Worm (Caenorhabditis elegans) whole organism, late embryonic: ENCODE data around the gene F09G2.2.

Experiments
- C08G9.2 ChIP-seq: sonication (generic microtip); optimal IDR thresholded peaks from 2 replicates; lab custom pipeline; 2016; ENCODE audit warnings: mild to moderate bottlenecking, missing genetic modification characterization, moderate library complexity, missing compliant biosample characterization
- F13H6.1 ChIP-seq: sonication (generic microtip); optimal IDR thresholded peaks from 2 replicates; lab custom pipeline; 2016; ENCODE audit warnings: missing genetic modification characterization, missing compliant biosample characterization
- K02D7.2 ChIP-seq: sonication (generic microtip); optimal IDR thresholded peaks from 2 replicates; lab custom pipeline; 2017; ENCODE audit warnings: mild to moderate bottlenecking, missing genetic modification characterization, missing compliant biosample characterization
- T23F11.4 ChIP-seq: fragments of 200-800 bp; sonication (Bioruptor generic); optimal IDR thresholded peaks from 2 replicates; lab custom pipeline; 2018; ENCODE audit warnings: mild to moderate bottlenecking, missing genetic modification characterization, missing compliant biosample characterization
- ceh-14 ChIP-seq: sonication (generic microtip); optimal IDR thresholded peaks from 2 replicates; lab custom pipeline; 2016; ENCODE audit warnings: missing genotype, missing genetic modification characterization, missing compliant biosample characterization
- ceh-18 ChIP-seq: sonication (generic microtip); optimal IDR thresholded peaks from 2 replicates; lab custom pipeline; 2016; ENCODE audit warnings: missing genetic modification characterization, missing compliant biosample characterization
- ceh-2 ChIP-seq: sonication (generic microtip); optimal IDR thresholded peaks from 2 replicates; lab custom pipeline; 2016; ENCODE audit warnings: missing genotype, missing genetic modification characterization, missing compliant biosample characterization
- ceh-30 ChIP-seq: fragments of 150-350 bp; optimal IDR thresholded peaks from 2 replicates; lab custom pipeline; 2014; ENCODE audit warnings: missing biosample characterization, missing genetic modification characterization
- ceh-31 ChIP-seq: sonication (generic microtip); optimal IDR thresholded peaks from 2 replicates; lab custom pipeline; 2016; ENCODE audit warnings: missing genetic modification characterization, missing compliant biosample characterization
- ceh-45 ChIP-seq: fragments of 200-800 bp; sonication (Bioruptor generic); IDR thresholded peaks from 2 replicates; pipeline ENCODE4 v1.3.6; 2022; ENCODE audit warnings: missing genetic modification reagents, missing genetic modification characterization, missing compliant biosample characterization
- ceh-9 ChIP-seq: sonication (generic microtip); optimal IDR thresholded peaks from 2 replicates; lab custom pipeline; 2016; ENCODE audit warnings: mild to moderate bottlenecking, missing genetic modification characterization, inconsistent platforms, missing compliant biosample characterization
- che-1 ChIP-seq: sonication (generic microtip); optimal IDR thresholded peaks from 2 replicates; lab custom pipeline; 2016; ENCODE audit warnings: mild to moderate bottlenecking, missing genetic modification characterization, missing compliant biosample characterization
- dmd-4 ChIP-seq: sonication (generic microtip); optimal IDR thresholded peaks from 2 replicates; lab custom pipeline; 2016; ENCODE audit warnings: borderline replicate concordance, missing genetic modification characterization, missing compliant biosample characterization
- dve-1 ChIP-seq: sonication (generic microtip); optimal IDR thresholded peaks from 2 replicates; lab custom pipeline; 2017; ENCODE audit warnings: antibody characterized with exemption, mild to moderate bottlenecking, missing genetic modification characterization, missing compliant biosample characterization
- elt-2 ChIP-seq: sonication (generic microtip); optimal IDR thresholded peaks from 2 replicates; lab custom pipeline; 2016; ENCODE audit warnings: missing genetic modification reagents, missing genetic modification characterization, missing compliant biosample characterization
- elt-4 ChIP-seq: sonication (generic microtip); optimal IDR thresholded peaks from 2 replicates; lab custom pipeline; 2016; ENCODE audit warnings: missing genetic modification characterization, missing compliant biosample characterization
- eyg-1 ChIP-seq: sonication (generic microtip); optimal IDR thresholded peaks from 2 replicates; lab custom pipeline; 2016; ENCODE audit warnings: missing genotype, missing genetic modification characterization, missing compliant biosample characterization
- fkh-10 ChIP-seq: fragments of 150-350 bp; optimal IDR thresholded peaks from 2 replicates; lab custom pipeline; 2014; ENCODE audit warnings: missing biosample characterization, missing genetic modification reagents, missing genetic modification characterization
- fkh-6 ChIP-seq: sonication (generic microtip); optimal IDR thresholded peaks from 2 replicates; lab custom pipeline; 2016; ENCODE audit warnings: missing genetic modification characterization, missing compliant biosample characterization
- gmeb-2 ChIP-seq: sonication (generic microtip); optimal IDR thresholded peaks from 2 replicates; lab custom pipeline; 2016; ENCODE audit warnings: missing genetic modification characterization, inconsistent platforms, missing compliant biosample characterization
- hlh-13 ChIP-seq: fragments of 200-800 bp; sonication (Bioruptor generic); optimal IDR thresholded peaks from 2 replicates; lab custom pipeline; 2018; ENCODE audit warnings: mild to moderate bottlenecking, missing genetic modification characterization, missing compliant biosample characterization
- hlh-15 ChIP-seq: sonication (generic microtip); optimal IDR thresholded peaks from 2 replicates; lab custom pipeline; 2016; ENCODE audit warnings: missing genetic modification characterization, missing compliant biosample characterization
- hlh-30 ChIP-seq: sonication (generic microtip); optimal IDR thresholded peaks from 2 replicates; lab custom pipeline; 2017; ENCODE audit warnings: antibody characterized with exemption, missing genetic modification characterization, missing compliant biosample characterization; ENCODE audit not compliant: insufficient read depth
- hlh-6 ChIP-seq: sonication (generic microtip); optimal IDR thresholded peaks from 2 replicates; lab custom pipeline; 2016; ENCODE audit warnings: missing genotype, missing genetic modification characterization, missing compliant biosample characterization
- hlh-8 ChIP-seq: sonication (generic microtip); optimal IDR thresholded peaks from 2 replicates; lab custom pipeline; 2016; ENCODE audit warnings: missing genotype, missing genetic modification characterization, missing compliant biosample characterization
- lin-11 ChIP-seq: fragments of 200-800 bp; sonication (Bioruptor generic); optimal IDR thresholded peaks from 2 replicates; lab custom pipeline; 2018; ENCODE audit warnings: mild to moderate bottlenecking, missing genetic modification characterization, missing compliant biosample characterization
- mec-3 ChIP-seq: sonication (generic microtip); optimal IDR thresholded peaks from 2 replicates; lab custom pipeline; 2016; ENCODE audit warnings: borderline replicate concordance, missing genetic modification characterization, missing compliant biosample characterization
- nfya-1 ChIP-seq: sonication (generic microtip); optimal IDR thresholded peaks from 2 replicates; lab custom pipeline; 2017; ENCODE audit warnings: missing genetic modification characterization, mild to moderate bottlenecking, missing compliant biosample characterization, antibody characterized with exemption, moderate library complexity
- nhr-11 ChIP-seq: fragments of 150-350 bp; optimal IDR thresholded peaks from 2 replicates; lab custom pipeline; 2014; ENCODE audit warnings: missing biosample characterization, missing genetic modification characterization
- npax-4 ChIP-seq: sonication (generic microtip); optimal IDR thresholded peaks from 2 replicates; lab custom pipeline; 2016; ENCODE audit warnings: missing genetic modification characterization, missing compliant biosample characterization
- pax-1 ChIP-seq: fragments of 150-350 bp; optimal IDR thresholded peaks from 2 replicates; lab custom pipeline; 2014; ENCODE audit warnings: missing biosample characterization, missing genetic modification characterization
- pha-2 ChIP-seq: sonication (generic microtip); optimal IDR thresholded peaks from 2 replicates; lab custom pipeline; 2017; ENCODE audit warnings: mild to moderate bottlenecking, missing genetic modification characterization, missing compliant biosample characterization
- pha-4 ChIP-seq: fragments of 150-350 bp; optimal IDR thresholded peaks from 2 replicates; lab custom pipeline; 2018; ENCODE audit warnings: missing biosample characterization, missing genetic modification reagents, missing genetic modification characterization
- pqm-1 ChIP-seq: sonication (generic microtip); optimal IDR thresholded peaks from 2 replicates; lab custom pipeline; 2016; ENCODE audit warnings: missing genetic modification characterization, missing compliant biosample characterization
- rnt-1 ChIP-seq: sonication (generic microtip); optimal IDR thresholded peaks from 2 replicates; lab custom pipeline; 2016; ENCODE audit warnings: missing genetic modification characterization, missing compliant biosample characterization
- sox-2 ChIP-seq: fragments of 200-800 bp; sonication (Bioruptor generic); IDR thresholded peaks from 2 replicates; pipeline ENCODE4 v1.3.6; 2022; ENCODE audit warnings: missing genetic modification reagents, missing genetic modification characterization, missing compliant biosample characterization
- tbx-7 ChIP-seq: sonication (generic microtip); optimal IDR thresholded peaks from 2 replicates; lab custom pipeline; 2016; ENCODE audit warnings: missing genotype, missing genetic modification characterization, missing compliant biosample characterization
- ttx-3 ChIP-seq: sonication (generic microtip); optimal IDR thresholded peaks from 2 replicates; lab custom pipeline; 2016; ENCODE audit warnings: missing genetic modification reagents, missing genetic modification characterization, missing compliant biosample characterization
- unc-3 ChIP-seq, 2 experiments: fragments of 200-800 bp in 1 of 2; sonication (Bioruptor generic) in 1 of 2; sonication (generic microtip) in 1 of 2; conservative IDR thresholded peaks in 1 of 2; optimal IDR thresholded peaks in 1 of 2; 2 replicates each; pipeline versions ENCODE4 v1.3.6 to Lab custom; 2016 to 2022; ENCODE audit warnings: missing compliant biosample characterization in 2 of 2, missing genetic modification characterization in 2 of 2, missing genetic modification reagents in 1 of 2
- unc-42 ChIP-seq: sonication (generic microtip); optimal IDR thresholded peaks from 2 replicates; lab custom pipeline; 2016; ENCODE audit warnings: missing genotype, missing genetic modification characterization, missing compliant biosample characterization
- zip-5 ChIP-seq: sonication (generic microtip); optimal IDR thresholded peaks from 2 replicates; lab custom pipeline; 2016; ENCODE audit warnings: missing genetic modification characterization, missing compliant biosample characterization
- ztf-16 ChIP-seq: sonication (generic microtip); optimal IDR thresholded peaks from 2 replicates; lab custom pipeline; 2017; ENCODE audit warnings: missing genetic modification characterization, missing compliant biosample characterization

F09G2.2 gene

DNA sequence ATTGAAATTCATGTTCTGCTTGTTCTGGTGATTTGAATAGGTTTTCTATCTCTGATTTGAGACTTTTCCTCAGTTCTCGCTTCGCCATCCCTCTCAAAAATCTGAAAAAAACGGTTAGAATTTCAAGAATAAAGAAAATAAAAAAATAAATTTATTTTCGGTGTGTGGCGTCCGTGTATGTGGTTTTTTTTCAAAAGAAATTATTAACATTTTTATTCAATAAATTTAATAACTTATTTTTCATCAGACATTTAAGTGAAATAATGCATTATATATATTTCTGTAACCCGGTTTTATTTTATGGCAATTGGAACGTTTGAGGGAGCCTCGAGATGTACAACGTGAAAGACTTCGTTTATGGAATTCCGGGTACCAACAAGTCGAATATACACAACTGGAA, 38.0 kb downstream of the F09G2.2 start, which contains the start of gene C05C8.5:
Gene C05C8.5 (minus strand): TSS at position 101 of the 400 bp plus-strand sequence.
- TF ChIP-seq sox-2 (GFP tag; lab: Robert Waterston, UW) (no peak), pha-2 (tag; lab: Kevin White, UChicago) (no peak), lin-11 (tag; lab: Kevin White, UChicago) (no peak), F13H6.1 (tag; lab: Kevin White, UChicago) (no peak), unc-42 (no peak), ceh-2 (tag; lab: Kevin White, UChicago) (no peak), rnt-1 (tag; lab: Kevin White, UChicago) (no peak), gmeb-2 (tag; lab: Kevin White, UChicago) (no peak), ceh-9 (tag; lab: Kevin White, UChicago) (no peak), pha-4 (tag; lab: Kevin White, UChicago) (no peak)

DNA sequence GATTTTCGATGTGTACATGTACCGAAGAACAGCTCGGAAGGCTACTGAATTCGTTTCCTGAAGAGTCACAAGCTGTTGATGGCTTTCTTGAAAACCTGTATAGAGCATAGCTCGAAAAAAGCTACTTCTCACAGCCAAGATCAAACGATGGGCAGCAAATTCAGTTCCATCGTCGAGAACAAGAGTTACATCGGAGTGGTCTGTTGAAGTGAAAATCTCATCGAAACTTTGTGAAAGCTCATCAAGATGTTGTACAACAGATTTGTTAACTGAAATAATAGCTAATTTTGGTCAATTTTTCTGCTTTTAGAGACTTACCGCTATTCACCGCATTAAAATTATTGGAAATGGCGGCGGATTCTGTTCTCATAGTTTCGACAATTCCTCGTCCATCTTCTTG, 40.0 kb downstream of the F09G2.2 start:
- no peak for TF ChIP-seq fkh-6
- no peak for TF ChIP-seq elt-4 (tag; lab: Kevin White, UChicago)
- no peak for TF ChIP-seq ceh-31 (tag; lab: Kevin White, UChicago)
- no peak for TF ChIP-seq hlh-6 (tag; lab: Kevin White, UChicago)
- TF ChIP-seq zip-5 (tag; lab: Kevin White, UChicago), result no peak
- TF ChIP-seq pha-2 (tag; lab: Kevin White, UChicago), result no peak
- TF ChIP-seq ttx-3, result no peak
- no peak for TF ChIP-seq unc-3 (GFP tag; conservative IDR thresholded peaks at IDR 0.05; lab: Robert Waterston, UW)
- TF ChIP-seq unc-3 (tag; optimal IDR thresholded peaks at IDR 0.05; lab: Kevin White, UChicago), result no peak
- no peak for TF ChIP-seq gmeb-2 (tag; lab: Kevin White, UChicago)
- no peak for TF ChIP-seq nhr-11 (tag; lab: Kevin White, UChicago)
- TF ChIP-seq dve-1 (tag; lab: Kevin White, UChicago), result no peak
- TF ChIP-seq T23F11.4 (GFP tag; lab: Kevin White, UChicago), result no peak
- no peak for TF ChIP-seq K02D7.2 (tag; lab: Kevin White, UChicago)
- TF ChIP-seq hlh-30 (tag; lab: Kevin White, UChicago), result no peak
- no peak for TF ChIP-seq pha-4 (tag; lab: Kevin White, UChicago)
- TF ChIP-seq dmd-4, result no peak

- TF ChIP-seq pha-4 (tag; lab: Kevin White, UChicago) (no peak), T23F11.4 (GFP tag; lab: Kevin White, UChicago) (no peak), gmeb-2 (tag; lab: Kevin White, UChicago) (no peak), ceh-30 (no peak), hlh-15 (no peak), hlh-6 (tag; lab: Kevin White, UChicago) (no peak), mec-3 (tag; lab: Kevin White, UChicago) (no peak), hlh-13 (GFP tag; lab: Kevin White, UChicago) (no peak), npax-4 (tag; lab: Kevin White, UChicago) (no peak), tbx-7 (tag; lab: Kevin White, UChicago) (no peak), pqm-1 (no peak), ceh-45 (no peak), fkh-10 (GFP tag; lab: Kevin White, UChicago) (no peak), che-1 (tag; lab: Kevin White, UChicago) (no peak), nfya-1 (tag; lab: Kevin White, UChicago) (no peak), hlh-8 (tag; lab: Kevin White, UChicago) (no peak), pax-1 (tag; lab: Kevin White, UChicago) (no peak)
Observed at ce11 chrV:7237094-7237132, 40.2 kb downstream of the F09G2.2 start, which contains the start of gene hpo-9. hpo-9 (minus strand) TSS chrV:7237130.

DNA sequence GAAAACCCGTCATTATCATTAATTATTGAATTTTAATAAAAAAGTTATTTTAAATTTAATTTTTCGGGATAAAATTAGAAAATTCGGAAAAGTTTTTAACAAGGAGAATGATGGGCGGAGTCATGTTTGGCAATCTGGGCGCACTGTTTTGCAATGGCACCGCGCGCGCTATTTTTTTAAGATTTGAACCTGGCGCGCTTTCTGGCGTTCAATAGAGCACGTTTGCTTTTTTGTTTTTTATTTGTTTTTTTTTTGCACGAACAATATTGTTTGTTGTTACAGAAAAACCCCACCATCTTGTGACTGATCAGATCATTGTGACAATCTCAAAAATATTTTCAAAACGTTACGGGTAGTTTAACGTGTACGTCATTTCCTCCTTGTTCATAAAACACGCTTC, 40.4 kb downstream of the F09G2.2 start, which contains the start of gene hyls-1:
Gene hyls-1 (plus strand): TSS at position 249 of the 400 bp plus-strand sequence.
- TF ChIP-seq unc-42 (peak; percentile 59), che-1 (tag; lab: Kevin White, UChicago) (no peak), ceh-18 (tag; lab: Kevin White, UChicago) (peak; percentile 58), nfya-1 (tag; lab: Kevin White, UChicago) (peak; percentile 82), dve-1 (tag; lab: Kevin White, UChicago) (no peak), ceh-14 (peak; percentile 25), ceh-31 (tag; lab: Kevin White, UChicago) (peak; percentile 57), eyg-1 (tag; lab: Kevin White, UChicago) (no peak), T23F11.4 (GFP tag; lab: Kevin White, UChicago) (no peak), elt-4 (tag; lab: Kevin White, UChicago) (no peak), C08G9.2 (no peak), ztf-16 (peak; percentile 7), zip-5 (tag; lab: Kevin White, UChicago) (no peak), elt-2 (tag; lab: Kevin White, UChicago) (peak; percentile 36), pax-1 (tag; lab: Kevin White, UChicago) (peak; percentile 74)
